Fruit fly (Drosophila melanogaster) whole organism, embryonic: ENCODE data around the gene EAChm.

Experiments
- Asciz ChIP-seq: fragments of 200-800 bp; sonication (Bioruptor generic); optimal IDR thresholded peaks from 2 replicates; lab custom pipeline; 2017; ENCODE audit warnings: missing biosample characterization, mild to moderate bottlenecking, missing genetic modification characterization, missing genetic modification reagents
- CG10209 ChIP-seq: fragments of 200-800 bp; sonication (Bioruptor generic); optimal IDR thresholded peaks from 3 replicates; lab custom pipeline; 2017; ENCODE audit warnings: missing biosample characterization, mild to moderate bottlenecking, missing genetic modification characterization, missing genetic modification reagents
- CG10654 ChIP-seq: fragments of 200-800 bp; sonication (Bioruptor generic); optimal IDR thresholded peaks from 2 replicates; lab custom pipeline; 2016; ENCODE audit warnings: missing biosample characterization, missing genetic modification characterization
- CG10979 ChIP-seq: fragments of 200-800 bp; sonication (Bioruptor generic); optimal IDR thresholded peaks from 2 replicates; lab custom pipeline; 2018; ENCODE audit warnings: missing biosample characterization, mild to moderate bottlenecking, missing genetic modification characterization, moderate library complexity
- CG12219 ChIP-seq: fragments of 200-800 bp; sonication (Bioruptor generic); optimal IDR thresholded peaks from 3 replicates; lab custom pipeline; 2018; ENCODE audit warnings: missing biosample characterization, mild to moderate bottlenecking, missing genetic modification characterization
- CG13123 ChIP-seq: fragments of 200-800 bp; sonication (Bioruptor generic); optimal IDR thresholded peaks from 2 replicates; lab custom pipeline; 2016; ENCODE audit warnings: missing biosample characterization, missing genetic modification characterization
- CG13775 ChIP-seq: fragments of 200-800 bp; sonication (Bioruptor generic); optimal IDR thresholded peaks from 3 replicates; lab custom pipeline; 2017; ENCODE audit warnings: missing biosample characterization, mild to moderate bottlenecking, missing genetic modification characterization
- CG14014 ChIP-seq: fragments of 200-800 bp; sonication (Bioruptor generic); IDR thresholded peaks from 2 replicates; pipeline ENCODE4 v1.3.6; 2022; ENCODE audit warnings: missing biosample characterization, missing genetic modification characterization
- CG15479 ChIP-seq: fragments of 200-800 bp; sonication (Bioruptor generic); optimal IDR thresholded peaks from 3 replicates; lab custom pipeline; 2019; ENCODE audit warnings: missing biosample characterization, mild to moderate bottlenecking, missing genetic modification characterization, moderate library complexity
- CG2202 ChIP-seq: fragments of 200-800 bp; sonication (Bioruptor generic); optimal IDR thresholded peaks from 2 replicates; lab custom pipeline; 2018; ENCODE audit warnings: missing biosample characterization, mild to moderate bottlenecking, missing genetic modification characterization
- CG30020 ChIP-seq: fragments of 200-800 bp; optimal IDR thresholded peaks from 2 replicates; lab custom pipeline; 2019; ENCODE audit warnings: missing biosample characterization, mild to moderate bottlenecking, missing genetic modification characterization, moderate library complexity
- D19A ChIP-seq: fragments of 200-800 bp; optimal IDR thresholded peaks from 3 replicates; lab custom pipeline; 2019; ENCODE audit warnings: missing biosample characterization, mild to moderate bottlenecking, missing genetic modification characterization, moderate library complexity
- Dek ChIP-seq: fragments of 200-800 bp; sonication (Bioruptor generic); optimal IDR thresholded peaks from 3 replicates; lab custom pipeline; 2019; ENCODE audit warnings: missing biosample characterization, mild to moderate bottlenecking, missing genetic modification characterization, moderate library complexity
- Drgx ChIP-seq: fragments of 200-800 bp; sonication (Bioruptor generic); IDR thresholded peaks from 2 replicates; pipeline ENCODE4 v1.3.6; 2022; ENCODE audit warnings: missing biosample characterization, missing genetic modification characterization
- Ets65A ChIP-seq: fragments of 200-800 bp; sonication (Bioruptor generic); peaks from one replicate; lab custom pipeline; 2016; ENCODE audit warnings: missing biosample characterization, missing genetic modification characterization
- Fer3 ChIP-seq: fragments of 200-800 bp; sonication (Bioruptor generic); optimal IDR thresholded peaks from 2 replicates; lab custom pipeline; 2018; ENCODE audit warnings: missing biosample characterization, mild to moderate bottlenecking, missing genetic modification characterization, moderate library complexity
- Hr3 ChIP-seq: fragments of 200-800 bp; sonication (Bioruptor generic); optimal IDR thresholded peaks from 3 replicates; lab custom pipeline; 2016; ENCODE audit warnings: missing biosample characterization, missing genetic modification characterization
- Hr51 ChIP-seq, 2 experiments: fragments of 200-800 bp; sonication (Bioruptor generic); optimal IDR thresholded peaks; 2 replicates in 1 of 2; 3 replicates in 1 of 2; lab custom pipeline; 2016 to 2018; ENCODE audit warnings: missing biosample characterization in 2 of 2, missing genetic modification characterization in 2 of 2, mild to moderate bottlenecking in 1 of 2, moderate library complexity in 1 of 2
- Lhr ChIP-seq: fragments of 200-800 bp; sonication (Bioruptor generic); optimal IDR thresholded peaks from 3 replicates; lab custom pipeline; 2017; ENCODE audit warnings: mild to moderate bottlenecking, missing biosample characterization, missing genetic modification reagents, missing genetic modification characterization
- MESR4 ChIP-seq: fragments of 200-800 bp; sonication (Bioruptor generic); optimal IDR thresholded peaks from 2 replicates; lab custom pipeline; 2018; ENCODE audit warnings: missing biosample characterization, mild to moderate bottlenecking, missing genetic modification characterization, moderate library complexity
- Med ChIP-seq: fragments of 200-800 bp; sonication (Bioruptor generic); peaks from one replicate; lab custom pipeline; 2016; ENCODE audit warnings: missing biosample characterization, missing genetic modification characterization, mild to moderate bottlenecking, inconsistent platforms, moderate library complexity
- NfI ChIP-seq: fragments of 200-800 bp; sonication (Bioruptor generic); optimal IDR thresholded peaks from 3 replicates; lab custom pipeline; 2018; ENCODE audit warnings: missing biosample characterization, mild to moderate bottlenecking, missing genetic modification characterization, moderate library complexity
- Pdp1 ChIP-seq, 2 experiments: fragments of 200-800 bp; sonication (Bioruptor generic); optimal IDR thresholded peaks; 3 replicates each; lab custom pipeline; 2016; ENCODE audit warnings: missing biosample characterization in 2 of 2, missing genetic modification characterization in 2 of 2, mild to moderate bottlenecking in 1 of 2, moderate library complexity in 1 of 2
- Six4 ChIP-seq: fragments of 200-800 bp; sonication (Bioruptor generic); optimal IDR thresholded peaks from 2 replicates; lab custom pipeline; 2016; ENCODE audit warnings: missing biosample characterization, missing genetic modification characterization
- br ChIP-seq: fragments of >200 bp; optimal IDR thresholded peaks from 2 replicates; lab custom pipeline; 2017
- cg ChIP-seq: fragments of 200-800 bp; sonication (Bioruptor generic); optimal IDR thresholded peaks from 3 replicates; lab custom pipeline; 2019; ENCODE audit warnings: missing biosample characterization, mild to moderate bottlenecking, missing genetic modification characterization, moderate library complexity
- ci ChIP-seq: fragments of 200-800 bp; sonication (Bioruptor generic); IDR thresholded peaks from 3 replicates; pipeline ENCODE4 v1.3.6; 2022; ENCODE audit warnings: missing biosample characterization, missing genetic modification characterization
- crp ChIP-seq, 2 experiments: fragments of 200-800 bp; sonication (Bioruptor generic); optimal IDR thresholded peaks; 2 replicates in 1 of 2; 3 replicates in 1 of 2; lab custom pipeline; 2017; ENCODE audit warnings: missing biosample characterization in 2 of 2, missing genetic modification characterization in 2 of 2, mild to moderate bottlenecking in 1 of 2, moderate library complexity in 1 of 2
- fd96Cb ChIP-seq: fragments of 200-800 bp; sonication (Bioruptor generic); optimal IDR thresholded peaks from 2 replicates; lab custom pipeline; 2018; ENCODE audit warnings: missing biosample characterization, mild to moderate bottlenecking, missing genetic modification characterization, moderate library complexity
- hbn ChIP-seq: fragments of 200-800 bp; sonication (Bioruptor generic); IDR thresholded peaks from 2 replicates; pipeline ENCODE4 v1.3.6; 2022; ENCODE audit warnings: missing biosample characterization, missing genetic modification characterization; ENCODE audit not compliant: partially characterized antibody
- insv ChIP-seq, 2 experiments: fragments of 200-800 bp; sonication (Bioruptor generic); optimal IDR thresholded peaks; 3 replicates each; lab custom pipeline; 2016 to 2018; ENCODE audit warnings: missing biosample characterization in 2 of 2, missing genetic modification characterization in 2 of 2
- lilli ChIP-seq: fragments of 200-800 bp; sonication (Bioruptor generic); optimal IDR thresholded peaks from 3 replicates; lab custom pipeline; 2016; ENCODE audit warnings: missing biosample characterization, missing genetic modification characterization
- lola ChIP-seq, 3 experiments: fragments of >200 bp in 2 of 3; fragments of 200-800 bp in 1 of 3; sonication (Bioruptor generic) in 1 of 3; optimal IDR thresholded peaks; 2 replicates each; lab custom pipeline; 2017 to 2019; ENCODE audit warnings: missing biosample characterization in 3 of 3, missing genetic modification characterization in 3 of 3, mild to moderate bottlenecking in 1 of 3, moderate library complexity in 1 of 3
- phol ChIP-seq: fragments of 200-800 bp; sonication (Bioruptor generic); optimal IDR thresholded peaks from 3 replicates; lab custom pipeline; 2018; ENCODE audit warnings: missing biosample characterization, mild to moderate bottlenecking, missing genetic modification characterization, moderate library complexity
- pros ChIP-seq: fragments of 200-800 bp; sonication (Bioruptor generic); optimal IDR thresholded peaks from 3 replicates; lab custom pipeline; 2019; ENCODE audit warnings: missing biosample characterization, mild to moderate bottlenecking, missing genetic modification characterization, moderate library complexity
- sens ChIP-seq: fragments of 200-800 bp; sonication (Bioruptor generic); peaks from one replicate; lab custom pipeline; 2016; ENCODE audit warnings: missing biosample characterization, missing genetic modification characterization
- sqz ChIP-seq: fragments of 200-800 bp; sonication (Bioruptor generic); optimal IDR thresholded peaks from 3 replicates; lab custom pipeline; 2018; ENCODE audit warnings: missing biosample characterization, mild to moderate bottlenecking, missing genetic modification characterization
- sug ChIP-seq: fragments of 200-800 bp; optimal IDR thresholded peaks from 2 replicates; lab custom pipeline; 2019; ENCODE audit warnings: missing biosample characterization, mild to moderate bottlenecking, missing genetic modification characterization, moderate library complexity
- unc-4 ChIP-seq: fragments of 200-800 bp; sonication (Bioruptor generic); IDR thresholded peaks from 2 replicates; pipeline ENCODE4 v1.3.6; 2022; ENCODE audit warnings: missing biosample characterization, missing genetic modification characterization; ENCODE audit not compliant: partially characterized antibody

Gene EAChm

DNA sequence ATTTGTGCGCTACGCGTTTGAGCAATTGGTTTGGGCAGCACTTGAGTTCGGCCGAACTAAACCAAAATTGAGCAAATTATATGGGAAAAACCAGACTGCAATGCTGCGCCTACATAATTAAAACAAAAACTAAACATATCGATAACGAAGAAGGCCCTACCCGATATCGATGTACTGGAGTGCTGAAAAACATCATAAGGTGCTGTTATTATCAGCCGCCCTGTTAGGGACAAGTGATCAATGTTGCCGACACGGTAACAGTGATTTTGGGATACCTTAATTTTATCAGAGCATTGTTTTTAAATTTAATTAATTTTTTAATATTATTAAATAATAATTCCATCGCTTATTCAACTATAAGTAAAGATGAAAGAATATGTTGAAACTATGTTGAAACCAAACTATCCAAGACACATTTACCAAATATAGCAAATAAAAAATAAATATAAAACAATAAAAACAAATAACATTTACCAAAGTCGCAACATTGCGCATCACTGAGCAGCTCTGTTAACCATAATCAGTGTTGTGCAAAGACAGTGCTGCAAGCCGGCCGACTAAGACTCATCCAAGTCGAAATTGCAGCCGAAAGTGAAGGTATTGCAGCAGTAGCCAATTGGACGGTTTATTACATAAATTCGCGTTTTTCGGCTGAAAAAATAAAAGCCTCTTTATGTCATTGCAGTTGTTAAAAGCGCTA lies 40.2 kb downstream of the EAChm start, which contains the start of the genes sstn, Plp and GlyRS (continued):
- TF ChIP-seq hbn (peak; percentile 43; the same call in 1 of the 2 replicates), Asciz (peak; percentile 23), D19A (tag; lab: Kevin White, UChicago) (peak; percentile 33), MESR4 (peak; percentile 72), CG30020 (peak; percentile 50), CG14014 (GFP tag; lab: Robert Waterston, UW) (no peak), Med (peak; percentile 70), CG15479 (GFP tag; lab: Kevin White, UChicago) (peak; percentile 90), Hr51 (GFP tag; optimal IDR thresholded peaks at IDR 0.05; lab: Kevin White, UChicago) (peak in 1 of 2 experiments; percentile 30), pros (GFP tag; lab: Kevin White, UChicago) (peak; percentile 96), insv (GFP tag; optimal IDR thresholded peaks at IDR 0.05; lab: Kevin White, UChicago) (peak in 1 of 2 experiments; percentile 8), fd96Cb (tag; lab: Kevin White, UChicago) (no peak), CG13123 (GFP tag; lab: Kevin White, UChicago) (peak; percentile 22), ci (GFP tag; lab: Robert Waterston, UW) (peak; percentile 55; the same call in 1 of the 3 replicates), crp (GFP tag; optimal IDR thresholded peaks at IDR 0.05; lab: Kevin White, UChicago) (peak in 1 of 2 experiments; percentile 33), sens (GFP tag; lab: Kevin White, UChicago) (peak; percentile 60), Fer3 (tag; lab: Kevin White, UChicago) (peak; percentile 16), CG10654 (peak; percentile 29), Six4 (GFP tag; lab: Kevin White, UChicago) (no peak), NfI (peak; percentile 57), unc-4 (GFP tag; lab: Robert Waterston, UW) (peak; percentile 51), Drgx (GFP tag; lab: Robert Waterston, UW) (no peak), CG2202 (no peak), cg (GFP tag; lab: Kevin White, UChicago) (no peak), lola (GFP tag; optimal IDR thresholded peaks at IDR 0.05; lab: Kevin White, UChicago) (peak in 1 of 3 experiments; percentile 40), Ets65A (GFP tag; lab: Kevin White, UChicago) (peak; percentile 41), Lhr (GFP tag; lab: Kevin White, UChicago) (peak; percentile 1), CG13775 (GFP tag; lab: Kevin White, UChicago) (peak; percentile 42), lilli (GFP tag; lab: Kevin White, UChicago) (peak; percentile 41), CG10979 (tag; lab: Kevin White, UChicago) (peak; percentile 22), Pdp1 (GFP tag; optimal IDR thresholded peaks at IDR 0.05; lab: Kevin White, UChicago) (peak in 1 of 2 experiments; percentile 39), Dek (peak; percentile 24), br (lab: Kevin White, UChicago) (no peak), phol (tag; lab: Kevin White, UChicago) (peak; percentile 61), sqz (GFP tag; lab: Kevin White, UChicago) (peak; percentile 13), sug (peak; percentile 57), CG12219 (GFP tag; lab: Kevin White, UChicago) (no peak), CG10209 (GFP tag; lab: Kevin White, UChicago) (peak; percentile 29), Hr3 (GFP tag; lab: Kevin White, UChicago) (peak; percentile 51)
